Fruit fly (Drosophila melanogaster) whole organism: ENCODE data around the gene CG15721.

Experiments used
- CG8478 ChIP-seq: fragments of >200 bp; optimal IDR thresholded peaks from 2 replicates; lab custom pipeline; 2018; ENCODE audit warnings: inconsistent platforms
- Dll ChIP-seq: fragments of >200 bp; optimal IDR thresholded peaks from 2 replicates; lab custom pipeline; 2017
- pan ChIP-seq: fragments of >200 bp; optimal IDR thresholded peaks from 2 replicates; lab custom pipeline; 2017
- psq ChIP-seq: fragments of >200 bp; optimal IDR thresholded peaks from 2 replicates; lab custom pipeline; 2017
- usp ChIP-seq: fragments of >200 bp; optimal IDR thresholded peaks from 2 replicates; lab custom pipeline; 2017; ENCODE audit warnings: missing biosample characterization, missing genetic modification characterization, mixed read lengths

DNA sequence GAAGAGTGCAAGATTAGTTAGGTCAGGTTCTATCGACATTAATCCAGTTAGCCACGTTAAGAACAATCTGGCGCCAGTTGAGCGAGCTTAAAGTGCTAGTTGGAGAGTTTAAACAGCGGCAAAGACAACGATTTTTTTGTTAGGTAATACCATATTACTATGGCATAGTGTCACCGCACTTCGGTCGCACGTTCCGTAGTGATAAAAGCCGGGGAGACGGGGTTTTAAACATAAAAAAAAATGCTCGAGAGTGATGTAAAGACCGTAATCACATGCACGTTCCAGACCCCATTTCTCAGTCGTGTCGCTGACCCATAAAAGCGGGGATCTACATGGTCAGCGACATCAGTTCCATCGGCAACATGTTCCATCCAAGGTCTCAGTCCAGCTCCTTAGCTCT, 11.6 kb upstream of the CG15721 start, which contains the start of gene CG32642:
- no peak for TF ChIP-seq usp (GFP tag; lab: Kevin White, UChicago)
- no peak for TF ChIP-seq psq (lab: Kevin White, UChicago)
- TF ChIP-seq CG8478 (lab: Kevin White, UChicago) = no peak
- TF ChIP-seq Dll (lab: Kevin White, UChicago) = no peak
- TF ChIP-seq pan (lab: Kevin White, UChicago) = no peak
